Worm (Caenorhabditis elegans) whole organism, L1 larva: ENCODE data around the gene Y65A5A.1.

Source experiments
- F16B12.6 ChIP-seq: fragments of 150-350 bp; optimal IDR thresholded peaks from 2 replicates; lab custom pipeline; 2014; ENCODE audit warnings: missing biosample characterization, missing genetic modification characterization
- aha-1 ChIP-seq: fragments of 150-350 bp; optimal IDR thresholded peaks from 2 replicates; lab custom pipeline; 2014; ENCODE audit warnings: missing biosample characterization, missing genetic modification characterization
- aly-2 ChIP-seq: fragments of 150-350 bp; optimal IDR thresholded peaks from 2 replicates; lab custom pipeline; 2014; ENCODE audit warnings: missing biosample characterization, missing genetic modification characterization
- ama-1 ChIP-seq: fragments of 150-350 bp; optimal IDR thresholded peaks from 2 replicates; lab custom pipeline; 2014
- blmp-1 ChIP-seq: fragments of 150-350 bp; optimal IDR thresholded peaks from 2 replicates; lab custom pipeline; 2014; ENCODE audit warnings: missing biosample characterization, missing genetic modification characterization
- ceh-63 ChIP-seq: fragments of 200-800 bp; sonication (Bioruptor generic); optimal IDR thresholded peaks from 2 replicates; lab custom pipeline; 2018; ENCODE audit warnings: mild to moderate bottlenecking, missing genetic modification characterization, missing compliant biosample characterization
- ceh-8 ChIP-seq: fragments of 200-800 bp; sonication (Bioruptor generic); optimal IDR thresholded peaks from 2 replicates; lab custom pipeline; 2018; ENCODE audit warnings: mild to moderate bottlenecking, missing genetic modification characterization, moderate library complexity, missing compliant biosample characterization
- ceh-90 ChIP-seq: sonication (generic microtip); optimal IDR thresholded peaks from 2 replicates; lab custom pipeline; 2016; ENCODE audit warnings: missing genetic modification characterization, missing compliant biosample characterization
- dpl-1 ChIP-seq, 3 experiments: fragments of 150-350 bp in 2 of 3; sonication (generic microtip) in 1 of 3; optimal IDR thresholded peaks; 2 replicates each; lab custom pipeline; 2014 to 2017; ENCODE audit warnings: missing biosample characterization in 3 of 3, missing genetic modification characterization in 3 of 3, missing genetic modification reagents in 3 of 3
- dsc-1 ChIP-seq: sonication (generic microtip); optimal IDR thresholded peaks from 2 replicates; lab custom pipeline; 2016; ENCODE audit warnings: mild to moderate bottlenecking, missing genetic modification characterization, missing compliant biosample characterization
- efl-1 ChIP-seq, 4 experiments: fragments of 150-350 bp; optimal IDR thresholded peaks in 3 of 4; peaks in 1 of 4; 1 replicate in 1 of 4; 2 replicates in 3 of 4; lab custom pipeline; 2014; ENCODE audit warnings: missing biosample characterization in 2 of 4, missing genetic modification characterization in 2 of 4, missing genetic modification reagents in 2 of 4
- egl-13 ChIP-seq: sonication (generic microtip); optimal IDR thresholded peaks from 2 replicates; lab custom pipeline; 2016; ENCODE audit warnings: missing genotype, missing genetic modification reagents, missing genetic modification characterization, missing compliant biosample characterization
- elt-2 ChIP-seq: sonication (generic microtip); optimal IDR thresholded peaks from 2 replicates; lab custom pipeline; 2016; ENCODE audit warnings: missing genetic modification characterization, mild to moderate bottlenecking, inconsistent platforms, missing compliant biosample characterization, missing genetic modification reagents
- elt-3 ChIP-seq, 6 experiments: fragments of 150-350 bp in 1 of 6; sonication (generic microtip); optimal IDR thresholded peaks; 2 replicates each; lab custom pipeline; 2017 to 2018; ENCODE audit warnings: missing biosample characterization in 6 of 6, missing genetic modification characterization in 6 of 6, inconsistent platforms in 1 of 6
- ets-5 ChIP-seq: fragments of 200-800 bp; sonication (Bioruptor generic); IDR thresholded peaks from 2 replicates; pipeline ENCODE4 v1.3.6; 2022; ENCODE audit warnings: missing genetic modification characterization, missing compliant biosample characterization
- fkh-8 ChIP-seq: sonication (generic microtip); optimal IDR thresholded peaks from 2 replicates; lab custom pipeline; 2016; ENCODE audit warnings: mild to moderate bottlenecking, missing genetic modification characterization, missing compliant biosample characterization
- hlh-17 ChIP-seq: fragments of 200-800 bp; sonication (Bioruptor generic); optimal IDR thresholded peaks from 2 replicates; lab custom pipeline; 2018; ENCODE audit warnings: missing genetic modification characterization, mild to moderate bottlenecking, missing compliant biosample characterization, moderate library complexity, borderline replicate concordance
- isw-1 ChIP-seq: fragments of 200-800 bp; sonication (Bioruptor generic); IDR thresholded peaks from 2 replicates; pipeline ENCODE4 v1.3.6; 2022; ENCODE audit warnings: missing genetic modification characterization, missing compliant biosample characterization
- jun-1 ChIP-seq: fragments of 150-350 bp; optimal IDR thresholded peaks from 2 replicates; lab custom pipeline; 2014; ENCODE audit warnings: missing biosample characterization, missing genetic modification reagents, missing genetic modification characterization
- lin-13 ChIP-seq: fragments of 150-350 bp; optimal IDR thresholded peaks from 2 replicates; lab custom pipeline; 2014; ENCODE audit warnings: missing biosample characterization, missing genetic modification reagents, missing genetic modification characterization
- lin-14 ChIP-seq: fragments of 200-800 bp; sonication (Bioruptor generic); optimal IDR thresholded peaks from 2 replicates; lab custom pipeline; 2018; ENCODE audit warnings: mild to moderate bottlenecking, missing genetic modification characterization, moderate library complexity, missing compliant biosample characterization
- lin-15B ChIP-seq: fragments of 150-350 bp; sonication (generic microtip); optimal IDR thresholded peaks from 3 replicates; lab custom pipeline; 2014; ENCODE audit warnings: missing biosample characterization, missing genetic modification characterization
- lin-39 ChIP-seq: fragments of 150-350 bp; optimal IDR thresholded peaks from 2 replicates; lab custom pipeline; 2014; ENCODE audit warnings: missing biosample characterization, missing genetic modification reagents, missing genetic modification characterization
- lsy-2 ChIP-seq, 2 experiments: fragments of 150-350 bp; optimal IDR thresholded peaks; 2 replicates each; lab custom pipeline; 2014; ENCODE audit warnings: missing biosample characterization in 2 of 2, missing genetic modification characterization in 2 of 2
- mab-9 ChIP-seq: fragments of 200-800 bp; sonication (Bioruptor generic); IDR thresholded peaks from 2 replicates; pipeline ENCODE4 v1.3.6; 2022; ENCODE audit warnings: missing genetic modification reagents, missing genetic modification characterization, missing compliant biosample characterization
- mep-1 ChIP-seq: fragments of 150-350 bp; optimal IDR thresholded peaks from 2 replicates; lab custom pipeline; 2014; ENCODE audit warnings: missing biosample characterization, missing genetic modification characterization
- nhr-11 ChIP-seq: fragments of 150-350 bp; optimal IDR thresholded peaks from 2 replicates; lab custom pipeline; 2014; ENCODE audit warnings: missing biosample characterization, missing genetic modification characterization
- nhr-19 ChIP-seq: fragments of 200-800 bp; sonication (Bioruptor generic); conservative IDR thresholded peaks from 2 replicates; pipeline ENCODE4 v1.3.6; 2022; ENCODE audit warnings: missing genetic modification characterization, missing compliant biosample characterization
- nhr-20 ChIP-seq: sonication (generic microtip); optimal IDR thresholded peaks from 2 replicates; lab custom pipeline; 2016; ENCODE audit warnings: mild to moderate bottlenecking, missing genetic modification characterization, missing compliant biosample characterization
- nhr-28 ChIP-seq: fragments of 150-350 bp; optimal IDR thresholded peaks from 2 replicates; lab custom pipeline; 2014; ENCODE audit warnings: missing biosample characterization, missing genetic modification characterization
- nhr-47 ChIP-seq: sonication (generic microtip); optimal IDR thresholded peaks from 2 replicates; lab custom pipeline; 2016; ENCODE audit warnings: mild to moderate bottlenecking, missing genetic modification characterization, moderate library complexity, missing compliant biosample characterization
- nhr-71 ChIP-seq: sonication (generic microtip); optimal IDR thresholded peaks from 2 replicates; lab custom pipeline; 2016; ENCODE audit warnings: mild to moderate bottlenecking, missing genetic modification characterization, moderate library complexity, missing compliant biosample characterization
- nhr-77 ChIP-seq: fragments of 150-350 bp; optimal IDR thresholded peaks from 2 replicates; lab custom pipeline; 2014; ENCODE audit warnings: missing biosample characterization, missing genetic modification characterization
- nhr-85 ChIP-seq: sonication (generic microtip); peaks from one replicate; lab custom pipeline; 2016; ENCODE audit warnings: missing genetic modification characterization, inconsistent platforms, missing compliant biosample characterization
- nhr-90 ChIP-seq: sonication (generic microtip); optimal IDR thresholded peaks from 2 replicates; lab custom pipeline; 2016; ENCODE audit warnings: mild to moderate bottlenecking, missing genetic modification characterization, missing compliant biosample characterization; ENCODE audit not compliant: poor library complexity
- pax-3 ChIP-seq: fragments of 200-800 bp; sonication (Bioruptor generic); optimal IDR thresholded peaks from 2 replicates; lab custom pipeline; 2018; ENCODE audit warnings: mild to moderate bottlenecking, missing genetic modification characterization, moderate library complexity, missing compliant biosample characterization
- rnt-1 ChIP-seq: sonication (generic microtip); optimal IDR thresholded peaks from 2 replicates; lab custom pipeline; 2016; ENCODE audit warnings: mild to moderate bottlenecking, missing genetic modification characterization, moderate library complexity, missing compliant biosample characterization
- snu-23 ChIP-seq: sonication (generic microtip); optimal IDR thresholded peaks from 2 replicates; lab custom pipeline; 2016; ENCODE audit warnings: missing genetic modification characterization, missing compliant biosample characterization
- sox-4 ChIP-seq: sonication (generic microtip); optimal IDR thresholded peaks from 2 replicates; lab custom pipeline; 2016; ENCODE audit warnings: missing genetic modification characterization, missing compliant biosample characterization
- sptf-1 ChIP-seq: fragments of 150-350 bp; optimal IDR thresholded peaks from 2 replicates; lab custom pipeline; 2014; ENCODE audit warnings: missing biosample characterization, missing genetic modification characterization
- sup-37 ChIP-seq: fragments of 200-800 bp; sonication (Bioruptor generic); optimal IDR thresholded peaks from 2 replicates; lab custom pipeline; 2018; ENCODE audit warnings: mild to moderate bottlenecking, missing genetic modification characterization, missing compliant biosample characterization
- swsn-7 ChIP-seq: sonication (generic microtip); optimal IDR thresholded peaks from 2 replicates; lab custom pipeline; 2016; ENCODE audit warnings: missing genetic modification characterization, missing compliant biosample characterization
- tbx-2 ChIP-seq: sonication (generic microtip); optimal IDR thresholded peaks from 2 replicates; lab custom pipeline; 2016; ENCODE audit warnings: missing genetic modification characterization, missing compliant biosample characterization
- tlp-1 ChIP-seq: fragments of 150-350 bp; optimal IDR thresholded peaks from 2 replicates; lab custom pipeline; 2014; ENCODE audit warnings: missing biosample characterization, missing genetic modification characterization
- unc-86 ChIP-seq: sonication (generic microtip); optimal IDR thresholded peaks from 2 replicates; lab custom pipeline; 2016; ENCODE audit warnings: missing genetic modification characterization, missing compliant biosample characterization
- unc-98 ChIP-seq: fragments of 200-800 bp; sonication (Bioruptor generic); IDR thresholded peaks from 2 replicates; pipeline ENCODE4 v1.3.6; 2022; ENCODE audit warnings: missing genetic modification characterization, missing compliant biosample characterization
- xbp-1 ChIP-seq: sonication (generic microtip); optimal IDR thresholded peaks from 2 replicates; lab custom pipeline; 2016; ENCODE audit warnings: missing genetic modification characterization, missing compliant biosample characterization
- zag-1 ChIP-seq: fragments of 150-350 bp; optimal IDR thresholded peaks from 2 replicates; lab custom pipeline; 2014; ENCODE audit warnings: missing biosample characterization, missing genetic modification characterization

The Y65A5A.1 gene

DNA sequence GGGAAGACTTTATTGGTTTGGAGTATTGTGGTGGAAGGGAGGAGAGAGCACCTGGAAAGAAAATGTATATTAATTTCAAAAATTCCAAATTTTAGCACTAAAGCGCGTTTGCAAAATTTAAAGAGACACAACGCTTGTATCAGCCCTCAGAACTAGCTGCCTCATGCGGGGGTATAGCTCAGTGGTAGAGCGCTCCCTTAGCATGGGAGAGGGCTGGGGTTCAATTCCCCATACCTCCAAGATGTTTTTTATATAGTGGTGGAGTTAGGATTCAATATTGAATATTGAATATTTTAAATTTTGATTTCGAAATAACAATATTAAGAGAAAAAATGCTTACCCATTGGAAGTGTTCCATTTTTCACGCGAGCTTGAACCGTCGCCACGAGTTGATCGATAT lies 609 bp downstream of the Y65A5A.1 start (continued):
- TF ChIP-seq lin-13 (no peak), aha-1 (tag; lab: Kevin White, UChicago) (no peak), lin-15B (tag; lab: Kevin White, UChicago) (no peak), egl-13 (tag; lab: Kevin White, UChicago) (no peak), dsc-1 (tag; lab: Kevin White, UChicago) (peak; percentile 44), unc-86 (tag; lab: Kevin White, UChicago) (no peak), ceh-90 (no peak), jun-1 (tag; lab: Kevin White, UChicago) (no peak), ama-1 (lab: Kevin White, UChicago) (no peak), ceh-8 (GFP tag; lab: Kevin White, UChicago) (no peak), nhr-11 (tag; lab: Kevin White, UChicago) (no peak), tbx-2 (tag; lab: Kevin White, UChicago) (no peak), nhr-85 (tag; lab: Kevin White, UChicago) (no peak), hlh-17 (GFP tag; lab: Kevin White, UChicago) (no peak), dpl-1 (GFP tag; optimal IDR thresholded peaks at IDR 0.05; lab: Kevin White, UChicago) (no peak), aly-2 (tag; lab: Kevin White, UChicago) (no peak), sox-4 (no peak), swsn-7 (tag; lab: Kevin White, UChicago) (peak; percentile 1), sup-37 (no peak), zag-1 (no peak), nhr-28 (tag; lab: Kevin White, UChicago) (no peak), pax-3 (tag; lab: Kevin White, UChicago) (no peak), fkh-8 (tag; lab: Kevin White, UChicago) (peak; percentile 21), nhr-77 (peak; percentile 9), lin-39 (tag; lab: Kevin White, UChicago) (no peak), lsy-2 (tag; optimal IDR thresholded peaks at IDR 0.05; lab: Kevin White, UChicago) (peak; percentile 11 to 41), tlp-1 (tag; lab: Kevin White, UChicago) (no peak), ets-5 (GFP tag; lab: Robert Waterston, UW) (no peak), mep-1 (tag; lab: Kevin White, UChicago) (no peak)

ce11 chrIV:16397845-16398607 lies 1.6 kb downstream of the Y65A5A.1 start:
- no peak for TF ChIP-seq unc-86 (tag; lab: Kevin White, UChicago)
- TF ChIP-seq nhr-47 (tag; lab: Kevin White, UChicago), result peak; percentile 23
- no peak for TF ChIP-seq unc-98 (GFP tag; lab: Robert Waterston, UW)
- TF ChIP-seq rnt-1 (tag; lab: Kevin White, UChicago), result peak; percentile 26
- peak; percentile 94 for TF ChIP-seq nhr-85 (tag; lab: Kevin White, UChicago)
- 0 out of 2 replicates have a peak, but pooled peaks have one; percentile 20 for TF ChIP-seq mab-9
- peak in 1 of 2 experiments; percentile 12 for TF ChIP-seq efl-1 (optimal IDR thresholded peaks at IDR 0.05; lab: Kevin White, UChicago)
- TF ChIP-seq efl-1 (GFP tag; optimal IDR thresholded peaks at IDR 0.05 in 1 of 2; lab: Kevin White, UChicago), result peak in 1 of 2 experiments; percentile 90
- no peak for TF ChIP-seq tbx-2 (tag; lab: Kevin White, UChicago)
- no peak for TF ChIP-seq xbp-1 (tag; lab: Kevin White, UChicago)
- peak; percentile 21 for TF ChIP-seq snu-23 (GFP tag; lab: Kevin White, UChicago)
- TF ChIP-seq ceh-63 (GFP tag; lab: Kevin White, UChicago), result no peak
- TF ChIP-seq sptf-1 (tag; lab: Kevin White, UChicago), result no peak
- peak in 1 of 3 experiments; percentile 6 for TF ChIP-seq dpl-1 (GFP tag; optimal IDR thresholded peaks at IDR 0.05; lab: Kevin White, UChicago)
- no peak for TF ChIP-seq tlp-1 (tag; lab: Kevin White, UChicago)
- TF ChIP-seq nhr-19, result 0 out of 2 replicates have a peak, but pooled peaks have one; percentile 20
- TF ChIP-seq dsc-1 (tag; lab: Kevin White, UChicago), result peak; percentile 39
- TF ChIP-seq sox-4, result no peak
- TF ChIP-seq F16B12.6 (tag; lab: Kevin White, UChicago), result no peak
- TF ChIP-seq lsy-2 (tag; optimal IDR thresholded peaks at IDR 0.05; lab: Kevin White, UChicago), result no peak
- TF ChIP-seq nhr-71 (tag; lab: Kevin White, UChicago), result peak; percentile 41
- TF ChIP-seq nhr-20, result peak; percentile 4
- no peak for TF ChIP-seq elt-2 (tag; lab: Kevin White, UChicago)
- TF ChIP-seq nhr-90 (tag; lab: Kevin White, UChicago), result peak; percentile 39
- no peak for TF ChIP-seq isw-1
- TF ChIP-seq blmp-1 (tag; lab: Kevin White, UChicago), result peak; percentile 26
- TF ChIP-seq jun-1 (tag; lab: Kevin White, UChicago), result no peak
- no peak for TF ChIP-seq sup-37
- no peak for TF ChIP-seq elt-3 (tag; optimal IDR thresholded peaks at IDR 0.05; lab: Kevin White, UChicago)
- peak; percentile 24 for TF ChIP-seq lin-14 (GFP tag; lab: Kevin White, UChicago)
- TF ChIP-seq, all 84 proteins: peak for 14
